Worm (Caenorhabditis elegans) whole organism, midembryonic: ENCODE results near the gene T19H5.7.
"Not testable (repeated sequence)": the region's sequence is repeated elsewhere in the genome, so short reads cannot be mapped to it uniquely, and the experiment has no call there.

Experiments
- T22C8.4 ChIP-seq: fragments of 200-800 bp; sonication (Bioruptor generic); IDR thresholded peaks from 2 replicates; pipeline ENCODE4 v1.3.6; 2022; ENCODE audit warnings: missing genetic modification characterization, missing compliant biosample characterization
- cog-1 ChIP-seq: sonication (generic microtip); optimal IDR thresholded peaks from 2 replicates; lab custom pipeline; 2016; ENCODE audit warnings: missing genetic modification characterization, missing compliant biosample characterization
- flt-1 ChIP-seq: fragments of 200-800 bp; sonication (Bioruptor generic); IDR thresholded peaks from 2 replicates; pipeline ENCODE4 v1.3.6; 2022; ENCODE audit warnings: missing genetic modification characterization, missing compliant biosample characterization
- klf-2 ChIP-seq: fragments of 200-800 bp; sonication (Bioruptor generic); conservative IDR thresholded peaks from 2 replicates; pipeline ENCODE4 v1.3.6; 2022; ENCODE audit warnings: missing genetic modification reagents, missing genetic modification characterization, missing compliant biosample characterization
- med-1 ChIP-seq: sonication (generic microtip); optimal IDR thresholded peaks from 2 replicates; lab custom pipeline; 2017; ENCODE audit warnings: missing genetic modification characterization, mild to moderate bottlenecking, missing compliant biosample characterization, antibody characterized with exemption, missing genetic modification reagents; ENCODE audit not compliant: insufficient read depth
- ref-1 ChIP-seq: fragments of 200-800 bp; sonication (Bioruptor generic); conservative IDR thresholded peaks from 2 replicates; pipeline ENCODE4 v1.3.6; 2022; ENCODE audit warnings: missing genetic modification reagents, missing genetic modification characterization, missing compliant biosample characterization
- tab-1 ChIP-seq: fragments of 200-800 bp; sonication (Bioruptor generic); IDR thresholded peaks from 2 replicates; pipeline ENCODE4 v1.3.6; 2022; ENCODE audit warnings: missing genetic modification characterization, missing compliant biosample characterization
- ztf-23 ChIP-seq: fragments of 200-800 bp; sonication (Bioruptor generic); IDR thresholded peaks from 2 replicates; pipeline ENCODE4 v1.3.6; 2022; ENCODE audit warnings: missing genetic modification reagents, missing genetic modification characterization, missing compliant biosample characterization
- ztf-29 ChIP-seq: fragments of 200-800 bp; sonication (Bioruptor generic); IDR thresholded peaks from 2 replicates; pipeline ENCODE4 v1.3.6; 2022; ENCODE audit warnings: missing genetic modification reagents, missing genetic modification characterization, missing compliant biosample characterization

T19H5.7 gene

DNA sequence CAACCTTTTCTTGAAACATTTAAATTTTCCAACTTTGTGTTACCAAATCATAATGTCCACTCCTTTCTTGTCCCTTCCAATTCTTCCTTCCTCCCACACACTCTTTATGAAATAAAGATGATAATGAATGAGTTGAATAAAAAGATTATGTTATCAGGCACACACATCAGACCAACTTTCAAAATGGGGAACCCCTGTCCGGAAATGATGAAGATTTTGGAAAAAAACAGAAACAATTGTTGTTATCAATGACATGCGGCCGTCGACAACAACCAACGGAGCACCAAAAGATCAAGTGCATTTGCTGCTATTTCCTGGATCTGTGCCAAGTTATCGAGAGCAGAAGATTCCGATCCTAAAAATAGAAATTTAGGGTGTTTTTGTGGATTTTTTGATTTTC, 3.4 kb upstream of the T19H5.7 start:
- TF ChIP-seq med-1 (GFP tag; lab: Kevin White, UChicago), result no peak
- TF ChIP-seq tab-1, result no peak
- TF ChIP-seq flt-1, result no peak
- TF ChIP-seq cog-1 (tag; lab: Kevin White, UChicago), result no peak
- TF ChIP-seq T22C8.4, result no peak
- TF ChIP-seq klf-2 (GFP tag; lab: Robert Waterston, UW), result no peak
- no peak for TF ChIP-seq ztf-23 (GFP tag; lab: Robert Waterston, UW)
- no peak for TF ChIP-seq ztf-29 (GFP tag; lab: Robert Waterston, UW)
- no peak for TF ChIP-seq ref-1 (GFP tag; lab: Robert Waterston, UW)

DNA sequence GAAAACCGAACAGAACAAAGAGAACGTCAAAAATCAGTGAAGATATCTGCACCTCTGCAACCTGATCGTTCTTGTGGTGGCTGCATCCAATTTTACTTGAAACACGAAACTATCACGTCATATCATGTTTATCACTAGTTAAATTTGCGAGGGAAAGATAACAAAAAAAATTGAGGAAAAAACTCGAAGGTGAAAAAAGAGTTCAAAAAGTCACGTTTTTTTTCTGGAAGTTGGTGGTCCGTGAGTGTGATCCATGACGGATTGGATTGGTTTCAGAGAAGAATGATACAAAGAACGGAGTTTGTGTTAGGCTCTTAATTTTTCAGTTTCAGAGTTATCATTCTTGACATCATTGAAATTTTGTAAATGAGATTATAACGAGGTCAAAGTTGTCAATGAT, 2.6 kb upstream of the T19H5.7 start:
- TF ChIP-seq cog-1 (tag; lab: Kevin White, UChicago) (no peak), med-1 (GFP tag; lab: Kevin White, UChicago) (no peak), tab-1 (no peak), ztf-23 (GFP tag; lab: Robert Waterston, UW) (no peak), ztf-29 (GFP tag; lab: Robert Waterston, UW) (no peak), T22C8.4 (no peak), flt-1 (no peak)

DNA sequence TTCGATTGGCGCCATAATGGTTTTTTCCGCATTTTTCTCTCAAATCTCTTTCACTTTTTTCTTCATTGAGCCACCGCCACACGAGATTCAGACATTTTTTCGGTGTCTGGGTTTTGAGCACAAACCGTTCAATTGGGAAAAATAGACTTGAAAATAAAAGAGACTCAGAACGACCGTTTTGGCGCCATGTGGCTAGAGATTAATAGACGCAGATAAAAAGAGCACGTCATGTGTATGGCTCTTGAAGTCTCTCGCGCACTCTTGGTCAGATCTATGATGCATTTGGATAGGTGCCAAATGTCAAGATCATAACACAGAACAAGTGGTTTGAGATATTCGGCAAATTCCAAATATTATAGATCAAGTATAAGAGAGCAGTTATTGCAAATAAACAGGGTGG, 1.5 kb upstream of the T19H5.7 start:
- TF ChIP-seq ztf-29 (GFP tag; lab: Robert Waterston, UW), result no peak
- TF ChIP-seq ztf-23 (GFP tag; lab: Robert Waterston, UW), result no peak
- no peak for TF ChIP-seq tab-1
- no peak for TF ChIP-seq T22C8.4
- TF ChIP-seq ref-1 (GFP tag; lab: Robert Waterston, UW), result no peak
- no peak for TF ChIP-seq flt-1
- TF ChIP-seq med-1 (GFP tag; lab: Kevin White, UChicago), result no peak
- TF ChIP-seq cog-1 (tag; lab: Kevin White, UChicago), result no peak
- TF ChIP-seq klf-2 (GFP tag; lab: Robert Waterston, UW), result no peak

DNA sequence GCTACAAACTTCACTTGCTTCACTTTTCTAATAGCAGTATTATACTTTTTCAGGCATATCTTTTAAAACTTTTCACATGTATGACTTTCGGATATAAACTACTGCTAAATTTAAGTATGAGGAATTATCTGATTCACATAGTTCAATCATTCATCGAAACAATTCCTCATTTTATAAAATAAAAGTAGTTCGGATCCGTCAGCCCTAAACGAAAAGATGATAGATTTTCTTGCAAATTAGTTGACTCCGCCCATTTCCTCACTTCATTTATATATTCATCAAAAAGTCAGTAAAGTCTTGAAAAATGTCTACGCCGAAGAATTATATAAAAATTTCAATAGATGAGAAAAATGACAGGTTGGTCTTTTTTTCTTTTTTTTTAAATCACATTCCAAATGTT, 2.3 kb downstream of the T19H5.7 start, which contains the start of gene chil-27:
chil-27 (plus strand) TSS at position 301 of the 400 bp plus-strand sequence.
- TF ChIP-seq ztf-29 (GFP tag; lab: Robert Waterston, UW) (no peak), cog-1 (tag; lab: Kevin White, UChicago) (no peak), med-1 (GFP tag; lab: Kevin White, UChicago) (no peak), klf-2 (GFP tag; lab: Robert Waterston, UW) (no peak), T22C8.4 (no peak), tab-1 (no peak), ztf-23 (GFP tag; lab: Robert Waterston, UW) (no peak), ref-1 (GFP tag; lab: Robert Waterston, UW) (no peak), flt-1 (no peak)

DNA sequence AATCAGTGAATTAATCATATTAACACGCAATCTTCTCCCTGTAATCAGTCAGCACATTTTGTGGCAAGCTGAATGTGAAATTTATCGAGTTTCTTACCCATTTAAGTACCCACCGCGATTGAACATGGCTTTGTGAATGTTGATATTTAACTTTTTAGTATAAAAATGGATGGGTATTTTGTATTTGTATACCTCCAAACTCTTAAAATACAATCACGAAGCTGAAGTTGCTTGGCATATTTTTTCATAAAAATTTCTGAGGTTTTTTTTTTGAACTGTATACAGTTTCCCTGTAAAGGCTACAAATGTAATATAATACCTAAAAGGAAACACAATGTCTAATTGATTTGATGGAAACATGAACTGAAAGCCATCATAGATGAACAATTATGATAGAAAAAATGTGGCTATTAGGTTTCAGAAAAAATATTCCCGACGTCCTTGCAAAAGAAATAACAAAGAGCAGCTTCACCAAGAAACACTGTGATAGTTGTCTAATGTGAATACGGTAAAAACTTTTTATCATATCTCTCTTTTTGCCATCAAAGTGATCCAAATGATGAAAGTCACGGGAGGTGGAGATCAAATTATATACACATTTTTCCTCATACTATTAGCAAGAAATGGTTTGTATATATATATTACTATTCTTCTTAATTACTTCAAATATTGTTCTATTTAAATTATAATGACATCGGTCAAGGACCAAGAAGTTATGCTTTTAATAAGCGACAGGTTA, 5.4 kb downstream of the T19H5.7 start, which contains the start of the genes chil-25 and chil-26:
chil-25 (minus strand) TSS at position 101 of the 739 bp plus-strand sequence.
chil-26 (plus strand) TSS at position 689 of the 739 bp plus-strand sequence.
- no peak for TF ChIP-seq cog-1 (tag; lab: Kevin White, UChicago)
- no peak for TF ChIP-seq T22C8.4
- TF ChIP-seq tab-1, result no peak
- no peak for TF ChIP-seq klf-2 (GFP tag; lab: Robert Waterston, UW)
- TF ChIP-seq ref-1 (GFP tag; lab: Robert Waterston, UW), result no peak
- no peak for TF ChIP-seq med-1 (GFP tag; lab: Kevin White, UChicago)
- no peak for TF ChIP-seq flt-1
- no peak for TF ChIP-seq ztf-23 (GFP tag; lab: Robert Waterston, UW)
- no peak for TF ChIP-seq ztf-29 (GFP tag; lab: Robert Waterston, UW)

DNA sequence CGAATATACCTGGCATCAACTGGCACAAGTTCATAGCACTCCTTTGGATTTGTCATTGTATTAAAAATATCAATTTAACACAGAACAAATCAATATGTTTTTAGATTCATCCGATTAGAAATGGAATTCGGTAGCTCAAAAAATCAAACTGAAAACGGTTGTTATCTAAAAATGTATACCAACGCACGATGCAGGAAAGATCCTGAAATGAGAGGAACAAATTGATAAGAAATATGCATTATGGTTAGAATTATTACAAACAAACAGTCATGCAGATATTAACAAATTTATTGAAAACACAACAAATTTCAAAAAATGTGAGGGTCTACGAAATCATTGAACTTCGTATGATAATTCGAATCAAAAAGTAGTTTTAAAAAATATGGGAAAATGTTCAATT, 9.9 kb downstream of the T19H5.7 start, which contains the start of gene T19H5.6:
T19H5.6 (minus strand) TSS at position 195 of the 400 bp plus-strand sequence.
- TF ChIP-seq ztf-23 (GFP tag; lab: Robert Waterston, UW), result no peak

DNA sequence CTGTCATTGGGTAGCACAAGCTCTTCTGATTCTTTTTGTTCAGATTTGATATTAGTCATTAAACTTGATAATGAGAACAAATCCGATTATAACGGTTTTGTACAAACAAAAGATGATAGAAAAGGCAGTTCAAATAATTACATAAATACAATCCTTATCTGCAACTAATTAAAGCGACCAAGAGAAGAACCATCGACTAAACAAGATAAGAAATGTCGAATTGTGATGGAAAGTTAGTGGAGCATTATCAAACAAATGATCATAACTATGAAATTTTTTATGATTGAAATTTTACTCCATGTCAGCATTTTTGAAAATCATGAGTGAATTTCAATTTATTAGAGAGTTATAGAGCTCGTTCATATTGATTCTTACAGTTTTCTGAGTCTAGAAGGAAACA, 11.5 kb downstream of the T19H5.7 start, which contains the start of gene chil-23:
chil-23 (minus strand) TSS at position 198 of the 400 bp plus-strand sequence.
- TF ChIP-seq cog-1 (tag; lab: Kevin White, UChicago) (no peak), med-1 (GFP tag; lab: Kevin White, UChicago) (no peak), flt-1 (no peak), ztf-29 (GFP tag; lab: Robert Waterston, UW) (no peak), T22C8.4 (no peak), ztf-23 (GFP tag; lab: Robert Waterston, UW) (no peak), ref-1 (GFP tag; lab: Robert Waterston, UW) (no peak)

DNA sequence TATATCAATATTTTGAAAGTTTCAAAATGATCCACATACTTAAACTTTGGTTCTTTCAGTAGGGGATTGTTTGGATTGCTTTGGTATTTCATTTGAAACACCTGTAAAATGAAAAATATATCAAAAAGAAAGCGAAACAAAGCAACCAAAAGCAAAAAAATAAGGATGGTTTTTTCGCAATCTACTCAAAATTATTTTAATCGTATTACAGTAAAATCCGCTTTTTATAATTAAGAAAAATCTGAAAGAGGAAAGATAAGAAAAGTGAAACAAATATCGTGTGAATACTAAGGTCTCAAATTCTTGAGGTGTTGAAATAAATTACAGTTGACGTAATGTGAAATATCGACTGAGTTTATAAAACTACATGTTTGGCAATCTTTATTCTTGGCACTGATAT, 13.8 kb downstream of the T19H5.7 start, which contains the start of gene chil-22:
chil-22 (minus strand) TSS at position 101 of the 400 bp plus-strand sequence.
- TF ChIP-seq ref-1 (GFP tag; lab: Robert Waterston, UW) (no peak), T22C8.4 (no peak), ztf-29 (GFP tag; lab: Robert Waterston, UW) (no peak), tab-1 (no peak), cog-1 (tag; lab: Kevin White, UChicago) (no peak), ztf-23 (GFP tag; lab: Robert Waterston, UW) (no peak), med-1 (GFP tag; lab: Kevin White, UChicago) (no peak), klf-2 (GFP tag; lab: Robert Waterston, UW) (no peak), flt-1 (no peak)

DNA sequence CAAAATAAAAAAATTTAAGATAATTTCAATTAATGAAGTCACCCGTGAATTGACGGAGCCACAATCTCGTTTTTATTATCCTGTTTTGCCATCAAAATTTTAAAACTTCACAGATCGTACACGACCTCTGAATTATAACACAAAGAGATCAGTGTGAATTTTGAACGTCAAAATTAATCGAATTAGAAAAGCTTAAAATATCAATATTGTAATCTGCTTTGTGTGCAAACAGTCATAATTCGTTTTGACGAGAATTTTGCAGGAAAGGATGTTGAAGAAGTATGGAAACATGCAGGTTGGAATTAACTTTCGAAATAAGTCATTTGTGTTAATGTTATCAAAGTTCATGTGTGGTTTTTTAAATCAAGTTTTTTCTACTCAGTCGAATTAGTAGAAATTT, 18.0 kb downstream of the T19H5.7 start, which contains the start of gene chil-21:
chil-21 (minus strand) TSS at position 101 of the 400 bp plus-strand sequence.
- not testable (repeated sequence) for TF ChIP-seq ref-1 (GFP tag; lab: Robert Waterston, UW); klf-2 (GFP tag; lab: Robert Waterston, UW); cog-1 (tag; lab: Kevin White, UChicago)
